Worm (Caenorhabditis elegans) whole organism, early embryonic: Measurements from ENCODE around the gene R07E5.6.

Experiments used
- tbx-11 ChIP-seq: fragments of 200-800 bp; sonication (Bioruptor generic); IDR thresholded peaks from 2 replicates; pipeline ENCODE4 v1.3.6; 2022; ENCODE audit warnings: missing genetic modification characterization, missing compliant biosample characterization
- tbx-37 ChIP-seq: fragments of 200-800 bp; sonication (Bioruptor generic); conservative IDR thresholded peaks from 2 replicates; pipeline ENCODE4 v1.3.6; 2022; ENCODE audit warnings: missing genetic modification reagents, missing genetic modification characterization, missing compliant biosample characterization

- TF ChIP-seq tbx-37 (GFP tag; lab: Robert Waterston, UW) (no peak), tbx-11 (GFP tag; lab: Robert Waterston, UW) (no peak)
Measured at ce11 chrIII:4434294-4434781, 35.8 kb downstream of the R07E5.6 start, which contains the start of gene C28A5.1.
